Fruit fly (Drosophila melanogaster) whole organism, embryonic: Measurements from ENCODE around the gene a10.
A peak's percentile ranks its signal among the peaks of the same experiment; 100 is the strongest.

Experiments used
- Aef1 ChIP-seq: fragments of 200-800 bp; sonication (Bioruptor generic); IDR thresholded peaks from 3 replicates; pipeline ENCODE4 v1.3.6; 2022; ENCODE audit warnings: missing biosample characterization, missing genetic modification characterization
- CG10147 ChIP-seq: fragments of 200-800 bp; sonication (Bioruptor generic); optimal IDR thresholded peaks from 2 replicates; lab custom pipeline; 2019; ENCODE audit warnings: missing biosample characterization, mild to moderate bottlenecking, missing genetic modification characterization, moderate library complexity
- CG11723 ChIP-seq: fragments of 200-800 bp; sonication (Bioruptor generic); optimal IDR thresholded peaks from 2 replicates; lab custom pipeline; 2017; ENCODE audit warnings: missing biosample characterization, mild to moderate bottlenecking, missing genetic modification characterization
- CG12104 ChIP-seq: fragments of 200-800 bp; sonication (Bioruptor generic); optimal IDR thresholded peaks from 3 replicates; lab custom pipeline; 2016; ENCODE audit warnings: missing biosample characterization, missing genetic modification characterization
- CG12659 ChIP-seq: fragments of 200-800 bp; sonication (Bioruptor generic); optimal IDR thresholded peaks from 3 replicates; lab custom pipeline; 2017; ENCODE audit warnings: mild to moderate bottlenecking, missing biosample characterization, missing genetic modification reagents, missing genetic modification characterization
- CG13287 ChIP-seq: fragments of 200-800 bp; sonication (Bioruptor generic); IDR thresholded peaks from 2 replicates; pipeline ENCODE4 v1.3.6; 2022; ENCODE audit warnings: missing biosample characterization, missing genetic modification characterization; ENCODE audit not compliant: partially characterized antibody
- CG13296 ChIP-seq: fragments of 200-800 bp; sonication (Bioruptor generic); optimal IDR thresholded peaks from 3 replicates; lab custom pipeline; 2018; ENCODE audit warnings: missing biosample characterization, mild to moderate bottlenecking, missing genetic modification characterization
- CG14050 ChIP-seq: fragments of 200-800 bp; sonication (Bioruptor generic); IDR thresholded peaks from 3 replicates; pipeline ENCODE4 v1.3.6; 2022; ENCODE audit warnings: missing biosample characterization, missing genetic modification characterization
- CG2199 ChIP-seq: fragments of 200-800 bp; sonication (Bioruptor generic); IDR thresholded peaks from 3 replicates; pipeline ENCODE4 v1.3.6; 2022; ENCODE audit warnings: missing biosample characterization, missing genetic modification characterization
- CG2889 ChIP-seq: fragments of 200-800 bp; sonication (Bioruptor generic); IDR thresholded peaks from 3 replicates; pipeline ENCODE4 v1.3.6; 2022; ENCODE audit warnings: missing biosample characterization, missing genetic modification characterization
- CG31388 ChIP-seq: fragments of 200-800 bp; sonication (Bioruptor generic); optimal IDR thresholded peaks from 2 replicates; lab custom pipeline; 2016; ENCODE audit warnings: missing biosample characterization, missing genetic modification characterization
- CG31441 ChIP-seq: fragments of 200-800 bp; sonication (Bioruptor generic); IDR thresholded peaks from 2 replicates; pipeline ENCODE4 v1.3.6; 2022; ENCODE audit warnings: missing biosample characterization, missing genetic modification characterization
- CG4617 ChIP-seq: fragments of 200-800 bp; sonication (Bioruptor generic); optimal IDR thresholded peaks from 3 replicates; lab custom pipeline; 2016; ENCODE audit warnings: missing biosample characterization, missing genetic modification characterization, borderline replicate concordance
- CG6654 ChIP-seq: fragments of 200-800 bp; sonication (Bioruptor generic); optimal IDR thresholded peaks from 2 replicates; lab custom pipeline; 2017; ENCODE audit warnings: missing biosample characterization, mild to moderate bottlenecking, missing genetic modification characterization
- Dp ChIP-seq: fragments of 200-800 bp; sonication (Bioruptor generic); optimal IDR thresholded peaks from 2 replicates; lab custom pipeline; 2018; ENCODE audit warnings: missing biosample characterization, mild to moderate bottlenecking, missing genetic modification characterization, moderate library complexity
- E2f2 ChIP-seq: fragments of 200-800 bp; sonication (Bioruptor generic); IDR thresholded peaks from 2 replicates; pipeline ENCODE4 v1.3.6; 2022; ENCODE audit warnings: missing biosample characterization, missing genetic modification characterization
- Eip74EF ChIP-seq, 2 experiments: fragments of 200-800 bp in 1 of 2; fragments of >200 bp in 1 of 2; sonication (Bioruptor generic) in 1 of 2; optimal IDR thresholded peaks; 2 replicates each; lab custom pipeline; 2017 to 2019; ENCODE audit warnings: missing biosample characterization in 2 of 2, missing genetic modification characterization in 2 of 2, mild to moderate bottlenecking in 1 of 2, moderate library complexity in 1 of 2
- Fer1 ChIP-seq: fragments of 200-800 bp; sonication (Bioruptor generic); optimal IDR thresholded peaks from 2 replicates; lab custom pipeline; 2017; ENCODE audit warnings: missing biosample characterization, mild to moderate bottlenecking, missing genetic modification characterization
- Lhr ChIP-seq: fragments of 200-800 bp; sonication (Bioruptor generic); optimal IDR thresholded peaks from 3 replicates; lab custom pipeline; 2017; ENCODE audit warnings: mild to moderate bottlenecking, missing biosample characterization, missing genetic modification reagents, missing genetic modification characterization
- MBD-R2 ChIP-seq: fragments of 200-800 bp; sonication (Bioruptor generic); IDR thresholded peaks from 2 replicates; pipeline ENCODE4 v1.3.6; 2022; ENCODE audit warnings: missing biosample characterization, missing genetic modification characterization
- Meics ChIP-seq: fragments of 200-800 bp; sonication (Bioruptor generic); optimal IDR thresholded peaks from 2 replicates; lab custom pipeline; 2017; ENCODE audit warnings: missing biosample characterization, mild to moderate bottlenecking, missing genetic modification characterization
- Oli ChIP-seq: fragments of 200-800 bp; sonication (Bioruptor generic); optimal IDR thresholded peaks from 2 replicates; lab custom pipeline; 2018; ENCODE audit warnings: missing biosample characterization, mild to moderate bottlenecking, missing genetic modification characterization, moderate library complexity
- Opbp ChIP-seq: fragments of 200-800 bp; sonication (Bioruptor generic); IDR thresholded peaks from 3 replicates; pipeline ENCODE4 v1.3.6; 2022; ENCODE audit warnings: missing biosample characterization, missing genetic modification characterization; ENCODE audit not compliant: partially characterized antibody
- PHDP ChIP-seq: fragments of 200-800 bp; sonication (Bioruptor generic); optimal IDR thresholded peaks from 3 replicates; lab custom pipeline; 2018; ENCODE audit warnings: missing biosample characterization, mild to moderate bottlenecking, missing genetic modification characterization, moderate library complexity
- Rfx ChIP-seq: fragments of 200-800 bp; sonication (Bioruptor generic); IDR thresholded peaks from 2 replicates; pipeline ENCODE4 v1.3.6; 2022; ENCODE audit warnings: missing biosample characterization, missing genetic modification characterization
- abd-A ChIP-seq: fragments of 200-800 bp; sonication (Bioruptor generic); optimal IDR thresholded peaks from 3 replicates; lab custom pipeline; 2019; ENCODE audit warnings: missing biosample characterization, mild to moderate bottlenecking, missing genetic modification characterization, moderate library complexity
- bcd ChIP-seq: fragments of 200-800 bp; sonication (Bioruptor generic); optimal IDR thresholded peaks from 2 replicates; lab custom pipeline; 2017; ENCODE audit warnings: missing biosample characterization, mild to moderate bottlenecking, missing genetic modification characterization
- bsh ChIP-seq, 2 experiments: fragments of 200-800 bp; sonication (Bioruptor generic); optimal IDR thresholded peaks; 2 replicates each; lab custom pipeline; 2017 to 2018; ENCODE audit warnings: mild to moderate bottlenecking in 2 of 2, missing biosample characterization in 2 of 2, missing genetic modification characterization in 2 of 2, moderate library complexity in 1 of 2
- chinmo ChIP-seq: fragments of 200-800 bp; sonication (Bioruptor generic); IDR thresholded peaks from 4 replicates; pipeline ENCODE4 v1.3.6; 2022; ENCODE audit warnings: missing biosample characterization, missing genetic modification characterization; ENCODE audit not compliant: partially characterized antibody
- corto ChIP-seq: fragments of 200-800 bp; sonication (Bioruptor generic); optimal IDR thresholded peaks from 2 replicates; lab custom pipeline; 2016; ENCODE audit warnings: missing biosample characterization, mild to moderate bottlenecking, missing genetic modification characterization, moderate library complexity
- gcm ChIP-seq: fragments of 200-800 bp; sonication (Bioruptor generic); optimal IDR thresholded peaks from 2 replicates; lab custom pipeline; 2019; ENCODE audit warnings: missing biosample characterization, mild to moderate bottlenecking, missing genetic modification characterization, moderate library complexity
- gem ChIP-seq: fragments of 200-800 bp; sonication (Bioruptor generic); optimal IDR thresholded peaks from 2 replicates; lab custom pipeline; 2019; ENCODE audit warnings: missing biosample characterization, mild to moderate bottlenecking, missing genetic modification characterization, moderate library complexity
- jumu ChIP-seq: fragments of 200-800 bp; sonication (Bioruptor generic); optimal IDR thresholded peaks from 3 replicates; lab custom pipeline; 2016; ENCODE audit warnings: missing biosample characterization, missing genetic modification characterization
- kni ChIP-seq: fragments of 200-800 bp; sonication (Bioruptor generic); optimal IDR thresholded peaks from 3 replicates; lab custom pipeline; 2017; ENCODE audit warnings: mild to moderate bottlenecking, missing biosample characterization, missing genetic modification reagents, missing genetic modification characterization
- lab ChIP-seq: fragments of 200-800 bp; sonication (Bioruptor generic); optimal IDR thresholded peaks from 3 replicates; lab custom pipeline; 2017; ENCODE audit warnings: missing biosample characterization, missing genetic modification characterization, mild to moderate bottlenecking, moderate library complexity, missing genetic modification reagents
- lbe ChIP-seq: fragments of 200-800 bp; sonication (Bioruptor generic); optimal IDR thresholded peaks from 2 replicates; lab custom pipeline; 2016; ENCODE audit warnings: missing biosample characterization, mild to moderate bottlenecking, missing genetic modification characterization
- lola ChIP-seq, 3 experiments: fragments of >200 bp in 2 of 3; fragments of 200-800 bp in 1 of 3; sonication (Bioruptor generic) in 1 of 3; optimal IDR thresholded peaks; 2 replicates each; lab custom pipeline; 2017 to 2019; ENCODE audit warnings: missing biosample characterization in 3 of 3, missing genetic modification characterization in 3 of 3, mild to moderate bottlenecking in 1 of 3, moderate library complexity in 1 of 3
- phol ChIP-seq: fragments of 200-800 bp; sonication (Bioruptor generic); optimal IDR thresholded peaks from 3 replicates; lab custom pipeline; 2018; ENCODE audit warnings: missing biosample characterization, mild to moderate bottlenecking, missing genetic modification characterization, moderate library complexity
- repo ChIP-seq: fragments of 200-800 bp; sonication (Bioruptor generic); optimal IDR thresholded peaks from 2 replicates; lab custom pipeline; 2016; ENCODE audit warnings: missing biosample characterization, missing genetic modification characterization
- sima ChIP-seq: fragments of 200-800 bp; sonication (Bioruptor generic); optimal IDR thresholded peaks from 2 replicates; lab custom pipeline; 2016; ENCODE audit warnings: missing biosample characterization, missing genetic modification characterization
- slbo ChIP-seq: fragments of 200-800 bp; sonication (Bioruptor generic); IDR thresholded peaks from 2 replicates; pipeline ENCODE4 v1.3.6; 2022; ENCODE audit warnings: missing biosample characterization, missing genetic modification characterization
- sna ChIP-seq: fragments of 200-800 bp; sonication (Bioruptor generic); IDR thresholded peaks from 2 replicates; pipeline ENCODE4 v1.3.6; 2022; ENCODE audit warnings: missing biosample characterization, missing genetic modification characterization; ENCODE audit not compliant: partially characterized antibody
- so ChIP-seq: fragments of 200-800 bp; sonication (Bioruptor generic); IDR thresholded peaks from 3 replicates; pipeline ENCODE4 v1.3.6; 2022; ENCODE audit warnings: missing biosample characterization, missing genetic modification characterization
- stwl ChIP-seq: fragments of 200-800 bp; sonication (Bioruptor generic); optimal IDR thresholded peaks from 3 replicates; lab custom pipeline; 2018; ENCODE audit warnings: missing biosample characterization, mild to moderate bottlenecking, missing genetic modification characterization, moderate library complexity
- trem ChIP-seq: fragments of 200-800 bp; optimal IDR thresholded peaks from 3 replicates; lab custom pipeline; 2019; ENCODE audit warnings: missing biosample characterization, mild to moderate bottlenecking, missing genetic modification characterization, moderate library complexity
- unc-4 ChIP-seq: fragments of 200-800 bp; sonication (Bioruptor generic); IDR thresholded peaks from 2 replicates; pipeline ENCODE4 v1.3.6; 2022; ENCODE audit warnings: missing biosample characterization, missing genetic modification characterization; ENCODE audit not compliant: partially characterized antibody
- yki ChIP-seq: fragments of >200 bp; optimal IDR thresholded peaks from 3 replicates; lab custom pipeline; 2018

The a10 gene

dm6 chr3L:17050661-17051452 is 27.3 kb upstream of the a10 start (continued):
- TF ChIP-seq trem (tag; lab: Kevin White, UChicago) (peak; percentile 28), CG31388 (GFP tag; lab: Kevin White, UChicago) (no peak), sima (GFP tag; lab: Kevin White, UChicago) (no peak), phol (peak; percentile 11), chinmo (GFP tag; lab: Robert Waterston, UW) (0 out of 4 replicates have a peak, but pooled peaks have one; percentile 7), jumu (GFP tag; lab: Kevin White, UChicago) (no peak), Fer1 (GFP tag; lab: Kevin White, UChicago) (no peak), so (GFP tag; lab: Robert Waterston, UW) (no peak), CG13296 (GFP tag; lab: Kevin White, UChicago) (peak; percentile 7), CG12104 (no peak), Rfx (GFP tag; lab: Robert Waterston, UW) (peak; percentile 37; the same call in 1 of the 2 replicates), kni (no peak), unc-4 (GFP tag; lab: Robert Waterston, UW) (peak; percentile 22; the same call in 1 of the 2 replicates), bcd (GFP tag; lab: Kevin White, UChicago) (peak; percentile 13), yki (lab: Kevin White, UChicago) (no peak), CG14050 (GFP tag; lab: Robert Waterston, UW) (no peak), gem (tag; lab: Kevin White, UChicago) (peak; percentile 10), CG13287 (GFP tag; lab: Robert Waterston, UW) (peak; percentile 44), CG6654 (no peak), gcm (GFP tag; lab: Kevin White, UChicago) (no peak), Opbp (GFP tag; lab: Robert Waterston, UW) (peak; percentile 39; the same call in 1 of the 3 replicates), CG12659 (GFP tag; lab: Kevin White, UChicago) (peak; percentile 42), MBD-R2 (peak; percentile 58; the same call in 1 of the 2 replicates), CG4617 (GFP tag; lab: Kevin White, UChicago) (peak; percentile 70), corto (GFP tag; lab: Kevin White, UChicago) (no peak), bsh (GFP tag; optimal IDR thresholded peaks at IDR 0.05; lab: Kevin White, UChicago) (peak in 1 of 2 experiments; percentile 10), sna (GFP tag; lab: Robert Waterston, UW) (0 out of 2 replicates have a peak, but pooled peaks have one; percentile 14), Oli (tag; lab: Kevin White, UChicago) (no peak), repo (GFP tag; lab: Kevin White, UChicago) (peak; percentile 26), CG2199 (0 out of 3 replicates have a peak, but pooled peaks have one; percentile 8), slbo (0 out of 2 replicates have a peak, but pooled peaks have one; percentile 5), abd-A (peak; percentile 20), CG11723 (GFP tag; lab: Kevin White, UChicago) (no peak), CG10147 (GFP tag; lab: Kevin White, UChicago) (no peak), lbe (GFP tag; lab: Kevin White, UChicago) (no peak), Aef1 (peak; percentile 87), E2f2 (peak; percentile 91), CG2889 (GFP tag; lab: Robert Waterston, UW) (no peak), lab (GFP tag; lab: Kevin White, UChicago) (no peak), stwl (tag; lab: Kevin White, UChicago) (peak; percentile 10), Lhr (GFP tag; lab: Kevin White, UChicago) (peak; percentile 12), lola (GFP tag; optimal IDR thresholded peaks at IDR 0.05; lab: Kevin White, UChicago) (no peak), Meics (GFP tag; lab: Kevin White, UChicago) (no peak), Dp (peak; percentile 84), PHDP (tag; lab: Kevin White, UChicago) (no peak), CG31441 (GFP tag; lab: Robert Waterston, UW) (no peak), Eip74EF (GFP tag; optimal IDR thresholded peaks at IDR 0.05; lab: Kevin White, UChicago) (peak in 1 of 2 experiments; percentile 80)
